Worm (Caenorhabditis elegans) whole organism, L3 larva: ENCODE measurements around the gene F48E8.3.
A peak's percentile ranks its signal among the peaks of the same experiment; 100 is the strongest.

Source experiments
- R02D3.7 ChIP-seq: fragments of 150-350 bp; optimal IDR thresholded peaks from 2 replicates; lab custom pipeline; 2014; ENCODE audit warnings: missing biosample characterization, missing genetic modification characterization
- ZK546.5 ChIP-seq: sonication (generic microtip); optimal IDR thresholded peaks from 2 replicates; lab custom pipeline; 2017; ENCODE audit warnings: missing biosample characterization, missing genetic modification characterization
- aly-2 ChIP-seq: fragments of 150-350 bp; optimal IDR thresholded peaks from 2 replicates; lab custom pipeline; 2014; ENCODE audit warnings: missing biosample characterization, missing genetic modification characterization
- ama-1 ChIP-seq: fragments of 150-350 bp; optimal IDR thresholded peaks from 2 replicates; lab custom pipeline; 2018
- ceh-16 ChIP-seq: sonication (generic microtip); optimal IDR thresholded peaks from 2 replicates; lab custom pipeline; 2017; ENCODE audit warnings: missing biosample characterization, missing genetic modification characterization
- ceh-82 ChIP-seq: fragments of 150-350 bp; optimal IDR thresholded peaks from 2 replicates; lab custom pipeline; 2014; ENCODE audit warnings: missing biosample characterization, missing genetic modification characterization
- ceh-9 ChIP-seq: sonication (generic microtip); optimal IDR thresholded peaks from 2 replicates; lab custom pipeline; 2018; ENCODE audit warnings: missing biosample characterization, missing genetic modification characterization
- daf-12 ChIP-seq: fragments of 150-350 bp; optimal IDR thresholded peaks from 2 replicates; lab custom pipeline; 2014; ENCODE audit warnings: missing biosample characterization, missing genetic modification reagents, missing genetic modification characterization
- egl-27 ChIP-seq: sonication (generic microtip); optimal IDR thresholded peaks from 4 replicates; lab custom pipeline; 2017; ENCODE audit warnings: missing biosample characterization, missing genetic modification reagents, missing genetic modification characterization
- egl-5 ChIP-seq: fragments of 150-350 bp; optimal IDR thresholded peaks from 2 replicates; lab custom pipeline; 2017; ENCODE audit warnings: missing biosample characterization, missing genetic modification reagents, missing genetic modification characterization, inconsistent platforms
- elt-1 ChIP-seq: fragments of 150-350 bp; optimal IDR thresholded peaks from 2 replicates; lab custom pipeline; 2014; ENCODE audit warnings: missing biosample characterization, missing genetic modification characterization
- elt-2 ChIP-seq: sonication (generic microtip); optimal IDR thresholded peaks from 2 replicates; lab custom pipeline; 2016; ENCODE audit warnings: missing genetic modification reagents, mild to moderate bottlenecking, missing genetic modification characterization, missing compliant biosample characterization
- elt-3 ChIP-seq, 3 experiments: fragments of 150-350 bp in 1 of 3; sonication (generic microtip) in 2 of 3; optimal IDR thresholded peaks; 2 replicates in 2 of 3; 4 replicates in 1 of 3; lab custom pipeline; 2014 to 2017; ENCODE audit warnings: missing biosample characterization in 3 of 3, missing genetic modification characterization in 3 of 3
- eor-1 ChIP-seq, 2 experiments: fragments of 150-350 bp; optimal IDR thresholded peaks; 2 replicates each; lab custom pipeline; 2014 to 2018; ENCODE audit warnings: missing biosample characterization in 2 of 2, missing genetic modification characterization in 2 of 2
- fkh-10 ChIP-seq: sonication (generic microtip); optimal IDR thresholded peaks from 2 replicates; lab custom pipeline; 2017; ENCODE audit warnings: missing biosample characterization, missing genetic modification reagents, missing genetic modification characterization
- fkh-2 ChIP-seq: fragments of 150-350 bp; optimal IDR thresholded peaks from 2 replicates; lab custom pipeline; 2014; ENCODE audit warnings: missing biosample characterization, missing genetic modification reagents, missing genetic modification characterization
- fos-1 ChIP-seq: fragments of 150-350 bp; optimal IDR thresholded peaks from 2 replicates; lab custom pipeline; 2014; ENCODE audit warnings: missing biosample characterization, missing genetic modification characterization
- hmg-11 ChIP-seq: sonication (generic microtip); optimal IDR thresholded peaks from 2 replicates; lab custom pipeline; 2016; ENCODE audit warnings: missing genetic modification characterization, missing compliant biosample characterization
- lin-15B ChIP-seq: fragments of 150-350 bp; optimal IDR thresholded peaks from 2 replicates; lab custom pipeline; 2014; ENCODE audit warnings: missing biosample characterization, missing genetic modification characterization
- lin-39 ChIP-seq: fragments of 150-350 bp; optimal IDR thresholded peaks from 2 replicates; lab custom pipeline; 2018; ENCODE audit warnings: missing biosample characterization, missing genetic modification reagents, missing genetic modification characterization
- lsy-12 ChIP-seq: sonication (generic microtip); optimal IDR thresholded peaks from 2 replicates; lab custom pipeline; 2016; ENCODE audit warnings: mild to moderate bottlenecking, missing genetic modification characterization, missing compliant biosample characterization
- mdl-1 ChIP-seq: fragments of 150-350 bp; optimal IDR thresholded peaks from 2 replicates; lab custom pipeline; 2014; ENCODE audit warnings: missing biosample characterization, missing genetic modification characterization
- nfya-1 ChIP-seq: sonication (generic microtip); optimal IDR thresholded peaks from 2 replicates; lab custom pipeline; 2017; ENCODE audit warnings: missing genetic modification characterization, mild to moderate bottlenecking, missing compliant biosample characterization, antibody characterized with exemption, moderate library complexity; ENCODE audit not compliant: insufficient read depth
- nhr-11 ChIP-seq: fragments of 150-350 bp; optimal IDR thresholded peaks from 2 replicates; lab custom pipeline; 2014; ENCODE audit warnings: missing biosample characterization, missing genetic modification characterization
- nhr-12 ChIP-seq: fragments of 150-350 bp; optimal IDR thresholded peaks from 2 replicates; lab custom pipeline; 2014; ENCODE audit warnings: missing biosample characterization, missing genetic modification characterization
- nhr-23 ChIP-seq: fragments of 150-350 bp; optimal IDR thresholded peaks from 2 replicates; lab custom pipeline; 2014; ENCODE audit warnings: missing biosample characterization, missing genetic modification reagents, missing genetic modification characterization
- nhr-237 ChIP-seq: fragments of 150-350 bp; optimal IDR thresholded peaks from 2 replicates; lab custom pipeline; 2014; ENCODE audit warnings: missing biosample characterization, missing genetic modification characterization
- nhr-28 ChIP-seq: fragments of 150-350 bp; optimal IDR thresholded peaks from 2 replicates; lab custom pipeline; 2014; ENCODE audit warnings: missing biosample characterization, missing genetic modification characterization
- nhr-43 ChIP-seq: sonication (generic microtip); optimal IDR thresholded peaks from 2 replicates; lab custom pipeline; 2016; ENCODE audit warnings: mild to moderate bottlenecking, missing genetic modification characterization, missing compliant biosample characterization; ENCODE audit not compliant: poor library complexity, severe bottlenecking
- nhr-67 ChIP-seq: fragments of 150-350 bp; optimal IDR thresholded peaks from 2 replicates; lab custom pipeline; 2014; ENCODE audit warnings: missing biosample characterization, missing genetic modification characterization
- nhr-76 ChIP-seq: fragments of 150-350 bp; sonication (generic microtip); optimal IDR thresholded peaks from 5 replicates; lab custom pipeline; 2014; ENCODE audit warnings: missing biosample characterization, missing genetic modification characterization
- nhr-77 ChIP-seq: fragments of 150-350 bp; optimal IDR thresholded peaks from 2 replicates; lab custom pipeline; 2014; ENCODE audit warnings: missing biosample characterization, missing genetic modification characterization
- pha-4 ChIP-seq: fragments of 150-350 bp; optimal IDR thresholded peaks from 2 replicates; lab custom pipeline; 2014; ENCODE audit warnings: missing biosample characterization, missing genetic modification reagents, missing genetic modification characterization
- pqm-1 ChIP-seq: fragments of 150-350 bp; optimal IDR thresholded peaks from 2 replicates; lab custom pipeline; 2017; ENCODE audit warnings: missing biosample characterization, missing genetic modification characterization, inconsistent platforms
- sea-2 ChIP-seq: fragments of 150-350 bp; sonication (generic microtip); optimal IDR thresholded peaks from 4 replicates; lab custom pipeline; 2014; ENCODE audit warnings: missing biosample characterization, missing genetic modification reagents, missing genetic modification characterization
- skn-1 ChIP-seq: fragments of 150-350 bp; optimal IDR thresholded peaks from 2 replicates; lab custom pipeline; 2014; ENCODE audit warnings: missing biosample characterization, missing genetic modification characterization
- snpc-4 ChIP-seq: fragments of 150-350 bp; optimal IDR thresholded peaks from 2 replicates; lab custom pipeline; 2014; ENCODE audit warnings: missing biosample characterization, missing genetic modification characterization
- unc-39 ChIP-seq: sonication (generic microtip); optimal IDR thresholded peaks from 4 replicates; lab custom pipeline; 2017; ENCODE audit warnings: missing biosample characterization, missing genetic modification characterization
- unc-62 ChIP-seq: fragments of 150-350 bp; sonication (generic microtip); optimal IDR thresholded peaks from 4 replicates; lab custom pipeline; 2014; ENCODE audit warnings: missing biosample characterization, missing genetic modification reagents, missing genetic modification characterization
- zag-1 ChIP-seq: fragments of 150-350 bp; optimal IDR thresholded peaks from 2 replicates; lab custom pipeline; 2014; ENCODE audit warnings: missing biosample characterization, missing genetic modification characterization
- ztf-11 ChIP-seq: fragments of 150-350 bp; optimal IDR thresholded peaks from 2 replicates; lab custom pipeline; 2014; ENCODE audit warnings: missing biosample characterization, missing genetic modification characterization

The F48E8.3 gene

ce11 chrIII:5461079-5461478, at the start of gene F48E8.3:
Gene F48E8.3 (plus strand): TSS chrIII:5461379.
- TF ChIP-seq elt-2 (tag; lab: Kevin White, UChicago) (no peak), nhr-23 (tag; lab: Kevin White, UChicago) (no peak), unc-62 (GFP tag; lab: Kevin White, UChicago) (no peak), ama-1 (lab: Kevin White, UChicago) (no peak), fkh-10 (GFP tag; lab: Kevin White, UChicago) (no peak), unc-39 (no peak), R02D3.7 (tag; lab: Kevin White, UChicago) (no peak), nfya-1 (tag; lab: Kevin White, UChicago) (no peak), nhr-12 (tag; lab: Kevin White, UChicago) (no peak), zag-1 (tag; lab: Kevin White, UChicago) (no peak), snpc-4 (no peak), pha-4 (tag; lab: Kevin White, UChicago) (no peak)

ce11 chrIII:5413680-5414079, 47.5 kb upstream of the F48E8.3 start, which contains the start of gene grl-22:
Gene grl-22 (minus strand): TSS chrIII:5414011.
- no peak for TF ChIP-seq ceh-16 (tag; lab: Kevin White, UChicago)
- TF ChIP-seq skn-1 = no peak
- TF ChIP-seq nhr-67 (tag; lab: Kevin White, UChicago) = no peak
- no peak for TF ChIP-seq egl-5 (tag; lab: Kevin White, UChicago)
- TF ChIP-seq nhr-76 (tag; lab: Kevin White, UChicago) = no peak
- TF ChIP-seq fkh-10 (GFP tag; lab: Kevin White, UChicago) = no peak
- no peak for TF ChIP-seq ceh-82 (tag; lab: Kevin White, UChicago)
- no peak for TF ChIP-seq pha-4 (tag; lab: Kevin White, UChicago)
- no peak for TF ChIP-seq fos-1 (tag; lab: Kevin White, UChicago)
- no peak for TF ChIP-seq nhr-12 (tag; lab: Kevin White, UChicago)
- no peak for TF ChIP-seq nhr-43
- TF ChIP-seq elt-3 (tag; optimal IDR thresholded peaks at IDR 0.05; lab: Kevin White, UChicago) = no peak
- TF ChIP-seq nfya-1 (tag; lab: Kevin White, UChicago) = no peak

DNA sequence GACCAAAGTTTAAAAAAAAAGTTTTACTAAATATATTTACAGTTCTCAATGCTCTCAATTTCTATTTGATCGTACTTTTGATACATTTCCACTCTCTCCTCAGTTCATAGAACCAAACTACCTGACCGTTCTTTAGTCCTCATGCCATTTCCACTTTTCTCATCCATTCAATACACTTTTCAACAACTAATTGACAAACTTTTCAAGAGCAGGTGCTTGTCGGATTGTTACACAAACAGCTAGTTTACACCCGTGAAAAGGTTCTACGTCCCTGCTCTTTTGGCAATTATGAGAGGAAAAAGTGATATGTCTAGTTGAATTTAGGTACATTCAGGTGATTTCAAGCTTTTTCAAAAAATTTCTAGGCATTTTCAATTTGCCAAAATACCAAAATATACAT, 43.3 kb upstream of the F48E8.3 start:
- TF ChIP-seq nhr-43 (no peak), snpc-4 (no peak), ama-1 (lab: Kevin White, UChicago) (no peak), pha-4 (tag; lab: Kevin White, UChicago) (peak; percentile 43)

ce11 chrIII:5419527-5419926, 41.7 kb upstream of the F48E8.3 start:
- TF ChIP-seq fkh-10 (GFP tag; lab: Kevin White, UChicago) (no peak), nhr-43 (no peak), lin-15B (tag; lab: Kevin White, UChicago) (no peak), daf-12 (no peak), ama-1 (lab: Kevin White, UChicago) (peak; percentile 19), lin-39 (tag; lab: Kevin White, UChicago) (no peak), mdl-1 (tag; lab: Kevin White, UChicago) (no peak), lsy-12 (tag; lab: Kevin White, UChicago) (no peak), eor-1 (tag; optimal IDR thresholded peaks at IDR 0.05; lab: Kevin White, UChicago) (no peak)

DNA sequence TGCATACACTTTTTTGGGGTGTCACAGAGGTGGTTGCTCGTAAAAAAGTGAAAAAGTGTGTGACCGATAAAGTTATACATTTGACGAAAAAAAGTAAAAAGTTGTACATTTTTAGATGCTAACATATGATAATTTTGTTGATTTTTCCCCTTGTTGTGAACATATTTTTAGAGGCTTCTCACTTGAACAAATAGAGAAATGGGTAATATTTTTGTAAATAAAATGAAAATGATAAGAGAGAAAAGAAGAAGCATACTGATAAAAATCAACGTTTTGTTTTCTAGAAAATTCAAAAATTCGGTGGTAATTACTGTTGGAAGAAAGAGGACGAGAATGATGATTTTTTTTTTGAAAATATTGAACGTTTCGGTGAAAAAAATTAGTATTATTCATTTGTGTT, 40.9 kb upstream of the F48E8.3 start:
- TF ChIP-seq R02D3.7 (tag; lab: Kevin White, UChicago) = no peak
- TF ChIP-seq egl-5 (tag; lab: Kevin White, UChicago) = no peak
- TF ChIP-seq fkh-2 (tag; lab: Kevin White, UChicago) = no peak
- no peak for TF ChIP-seq fos-1 (tag; lab: Kevin White, UChicago)
- TF ChIP-seq egl-27 (tag; lab: Kevin White, UChicago) = no peak
- no peak for TF ChIP-seq sea-2 (GFP tag; lab: Kevin White, UChicago)
- TF ChIP-seq pha-4 (tag; lab: Kevin White, UChicago) = peak; percentile 91
- peak; percentile 72 for TF ChIP-seq elt-2 (tag; lab: Kevin White, UChicago)
- TF ChIP-seq lin-15B (tag; lab: Kevin White, UChicago) = no peak
- TF ChIP-seq zag-1 (tag; lab: Kevin White, UChicago) = no peak
- TF ChIP-seq eor-1 (tag; optimal IDR thresholded peaks at IDR 0.05; lab: Kevin White, UChicago) = no peak
- TF ChIP-seq snpc-4 = no peak

- TF ChIP-seq elt-3 (tag; optimal IDR thresholded peaks at IDR 0.05; lab: Kevin White, UChicago) (no peak), pha-4 (tag; lab: Kevin White, UChicago) (no peak), ztf-11 (tag; lab: Kevin White, UChicago) (no peak), elt-1 (no peak), egl-5 (tag; lab: Kevin White, UChicago) (no peak), ZK546.5 (tag; lab: Kevin White, UChicago) (no peak), fkh-10 (GFP tag; lab: Kevin White, UChicago) (no peak), daf-12 (no peak), ceh-9 (tag; lab: Kevin White, UChicago) (no peak), nhr-11 (tag; lab: Kevin White, UChicago) (no peak), ceh-16 (tag; lab: Kevin White, UChicago) (no peak), nhr-28 (tag; lab: Kevin White, UChicago) (no peak), nhr-237 (tag; lab: Kevin White, UChicago) (no peak), nhr-67 (tag; lab: Kevin White, UChicago) (no peak), nfya-1 (tag; lab: Kevin White, UChicago) (peak; percentile 45), aly-2 (tag; lab: Kevin White, UChicago) (no peak), nhr-77 (tag; lab: Kevin White, UChicago) (no peak), hmg-11 (tag; lab: Kevin White, UChicago) (peak; percentile 25), eor-1 (tag; optimal IDR thresholded peaks at IDR 0.05; lab: Kevin White, UChicago) (no peak), pqm-1 (peak; percentile 48)
Measured at ce11 chrIII:5421406-5421805, 39.8 kb upstream of the F48E8.3 start.
